Worm (Caenorhabditis elegans) whole organism, L4 larva: ENCODE results near the gene col-111.

Experiments used
- ces-1 ChIP-seq: fragments of 150-350 bp; sonication (generic microtip); optimal IDR thresholded peaks from 4 replicates; lab custom pipeline; 2014; ENCODE audit warnings: missing biosample characterization, missing genetic modification reagents, missing genetic modification characterization
- dve-1 ChIP-seq: sonication (generic microtip); optimal IDR thresholded peaks from 2 replicates; lab custom pipeline; 2017; ENCODE audit warnings: antibody characterized with exemption, mild to moderate bottlenecking, missing genetic modification characterization, missing compliant biosample characterization; ENCODE audit not compliant: insufficient read depth
- lin-13 ChIP-seq: fragments of 150-350 bp; optimal IDR thresholded peaks from 2 replicates; lab custom pipeline; 2014; ENCODE audit warnings: missing biosample characterization, missing genetic modification reagents, missing genetic modification characterization
- lin-29 ChIP-seq: fragments of 200-800 bp; sonication (Bioruptor generic); IDR thresholded peaks from 2 replicates; pipeline ENCODE4 v1.3.6; 2022; ENCODE audit warnings: missing genetic modification reagents, missing genetic modification characterization, missing compliant biosample characterization
- mxl-2 ChIP-seq: fragments of 200-800 bp; sonication (Bioruptor generic); conservative IDR thresholded peaks from 2 replicates; pipeline ENCODE4 v1.3.6; 2022; ENCODE audit warnings: missing genetic modification reagents, missing genetic modification characterization, missing compliant biosample characterization
- nhr-11 ChIP-seq: fragments of 150-350 bp; optimal IDR thresholded peaks from 2 replicates; lab custom pipeline; 2014; ENCODE audit warnings: missing biosample characterization, missing genetic modification characterization
- nhr-28 ChIP-seq: fragments of 150-350 bp; optimal IDR thresholded peaks from 2 replicates; lab custom pipeline; 2014; ENCODE audit warnings: missing biosample characterization, missing genetic modification characterization

- peak; percentile 25 for TF ChIP-seq nhr-11 (tag; lab: Kevin White, UChicago)
- TF ChIP-seq lin-29, result no peak
- TF ChIP-seq mxl-2 (GFP tag; lab: Robert Waterston, UW), result no peak
- no peak for TF ChIP-seq ces-1 (GFP tag; lab: Kevin White, UChicago)
- no peak for TF ChIP-seq nhr-28 (tag; lab: Kevin White, UChicago)
- TF ChIP-seq dve-1 (tag; lab: Kevin White, UChicago), result no peak
- no peak for TF ChIP-seq lin-13 (GFP tag; lab: Kevin White, UChicago)
Observed at ce11 chrIV:4613516-4613915, 44.3 kb downstream of the col-111 start.
